In genomic region chr3R:10680825-10681681, dm6 we compare ENCODE assay signal across 1 fruit fly cellular context.
A peak's percentile ranks its signal among the peaks of the same experiment; 100 is the strongest.
TF ChIP-seq lines count a peak whose summit lies in the region.

Gene Phyhd1, minus strand, starts transcription at chr3R:10680925.

TF ChIP-seq in whole organism, embryonic, 481 proteins besides CTCF, POLR2A, EP300 and RAD21 (continued from another document):
- TF ChIP-seq HLH54F (GFP tag; optimal IDR thresholded peaks at IDR 0.05; lab: Kevin White, UChicago), result peak; percentile 94
- TF ChIP-seq CG12236 (GFP tag; optimal IDR thresholded peaks at IDR 0.05; lab: Kevin White, UChicago), result peak; percentile 91
- TF ChIP-seq cad (GFP tag; optimal IDR thresholded peaks at IDR 0.05; lab: Kevin White, UChicago), result no peak
- peak; percentile 89 for TF ChIP-seq CG14710 (tag; optimal IDR thresholded peaks at IDR 0.05; lab: Kevin White, UChicago)
- TF ChIP-seq CG5953 (GFP tag; IDR thresholded peaks at IDR 0.05; lab: Robert Waterston, UW), result peak; percentile 88
- TF ChIP-seq CG43689 (GFP tag; IDR thresholded peaks at IDR 0.05; lab: Robert Waterston, UW), result peak; percentile 89
- peak; percentile 82 for TF ChIP-seq CG4404 (GFP tag; IDR thresholded peaks at IDR 0.05; lab: Robert Waterston, UW)
- TF ChIP-seq Camta (GFP tag; optimal IDR thresholded peaks at IDR 0.05; lab: Kevin White, UChicago), result peak; percentile 89
- TF ChIP-seq CG31441 (GFP tag; IDR thresholded peaks at IDR 0.05; lab: Robert Waterston, UW), result peak; percentile 86
- TF ChIP-seq CG4360 (GFP tag; IDR thresholded peaks at IDR 0.05; lab: Robert Waterston, UW), result peak; percentile 77
- peak; percentile 71 for TF ChIP-seq Sry-δ (GFP tag; optimal IDR thresholded peaks at IDR 0.05; lab: Kevin White, UChicago)
- TF ChIP-seq Scr (GFP tag; IDR thresholded peaks at IDR 0.05; lab: Robert Waterston, UW; ENCODE audit: partially characterized antibody), result no peak
- TF ChIP-seq Deaf1 (tag; optimal IDR thresholded peaks at IDR 0.05; lab: Kevin White, UChicago), result peak; percentile 79
- TF ChIP-seq Elba2 (GFP tag; optimal IDR thresholded peaks at IDR 0.05; lab: Kevin White, UChicago), result peak; percentile 41
- TF ChIP-seq slbo (GFP tag; IDR thresholded peaks at IDR 0.05; lab: Robert Waterston, UW), result peak; percentile 96
- peak; percentile 82 for TF ChIP-seq Optix (GFP tag; IDR thresholded peaks at IDR 0.05; lab: Robert Waterston, UW)
- TF ChIP-seq prd (optimal IDR thresholded peaks at IDR 0.05; lab: Kevin White, UChicago), result no peak
- TF ChIP-seq prd (GFP tag; IDR thresholded peaks at IDR 0.05; lab: Robert Waterston, UW), result peak; percentile 96
- peak in 1 of 2 experiments; percentile 87 for TF ChIP-seq Hr78 (GFP tag; optimal IDR thresholded peaks at IDR 0.05; lab: Kevin White, UChicago)
- TF ChIP-seq CG10274 (GFP tag; optimal IDR thresholded peaks at IDR 0.05; lab: Kevin White, UChicago), result peak; percentile 70
- TF ChIP-seq CG16813 (GFP tag; IDR thresholded peaks at IDR 0.05; lab: Robert Waterston, UW; ENCODE audit: partially characterized antibody), result no peak
- TF ChIP-seq CG9727 (GFP tag; optimal IDR thresholded peaks at IDR 0.05; lab: Kevin White, UChicago), result peak; percentile 94
- peak; percentile 96 for TF ChIP-seq Oli (tag; optimal IDR thresholded peaks at IDR 0.05; lab: Kevin White, UChicago)
- peak; percentile 97 for TF ChIP-seq bab2 (GFP tag; optimal IDR thresholded peaks at IDR 0.05; lab: Kevin White, UChicago)
- peak; percentile 94 for TF ChIP-seq nau (GFP tag; optimal IDR thresholded peaks at IDR 0.05; lab: Kevin White, UChicago)
- peak; percentile 100 for TF ChIP-seq Med (GFP tag; lab: Kevin White, UChicago)
- TF ChIP-seq CG6272 (GFP tag; IDR thresholded peaks at IDR 0.05; lab: Robert Waterston, UW), result peak; percentile 89
- peak; percentile 66 for TF ChIP-seq CG8281 (tag; optimal IDR thresholded peaks at IDR 0.05; lab: Kevin White, UChicago)
- peak; percentile 94 for TF ChIP-seq CG8944 (GFP tag; optimal IDR thresholded peaks at IDR 0.05; lab: Kevin White, UChicago)
- TF ChIP-seq D19B (GFP tag; optimal IDR thresholded peaks at IDR 0.05; lab: Kevin White, UChicago), result peak; percentile 87
- peak; percentile 76 for TF ChIP-seq E2f2 (GFP tag; IDR thresholded peaks at IDR 0.05; lab: Robert Waterston, UW)
- peak; percentile 94 for TF ChIP-seq CG18262 (tag; optimal IDR thresholded peaks at IDR 0.05; lab: Kevin White, UChicago)
- peak; percentile 79 for TF ChIP-seq CG12104 (GFP tag; optimal IDR thresholded peaks at IDR 0.05; lab: Kevin White, UChicago)
- peak; percentile 93 for TF ChIP-seq shn (GFP tag; optimal IDR thresholded peaks at IDR 0.05; lab: Kevin White, UChicago)
- TF ChIP-seq CG31224 (GFP tag; IDR thresholded peaks at IDR 0.05; lab: Robert Waterston, UW), result peak; percentile 90
- peak; percentile 95 for TF ChIP-seq CG2678 (tag; optimal IDR thresholded peaks at IDR 0.05; lab: Kevin White, UChicago)
- peak; percentile 89 for TF ChIP-seq gce (GFP tag; IDR thresholded peaks at IDR 0.05; lab: Robert Waterston, UW)
